Fruit fly (Drosophila melanogaster) whole organism, embryonic: ENCODE data around the gene Mco4.

Experiments used
- Bdp1 ChIP-seq: fragments of 200-800 bp; sonication (Bioruptor generic); optimal IDR thresholded peaks from 3 replicates; lab custom pipeline; 2016; ENCODE audit warnings: missing biosample characterization, missing genetic modification characterization
- Blimp-1 ChIP-seq: fragments of 200-800 bp; sonication (Bioruptor generic); optimal IDR thresholded peaks from 3 replicates; lab custom pipeline; 2018; ENCODE audit warnings: missing biosample characterization, missing genetic modification characterization, mild to moderate bottlenecking, moderate library complexity, missing genetic modification reagents
- CG1024 ChIP-seq: fragments of 200-800 bp; sonication (Bioruptor generic); IDR thresholded peaks from 2 replicates; pipeline ENCODE4 v1.3.6; 2022; ENCODE audit warnings: missing biosample characterization, missing genetic modification characterization
- CG14050 ChIP-seq: fragments of 200-800 bp; sonication (Bioruptor generic); IDR thresholded peaks from 3 replicates; pipeline ENCODE4 v1.3.6; 2022; ENCODE audit warnings: missing biosample characterization, missing genetic modification characterization
- CG14667 ChIP-seq: fragments of 200-800 bp; sonication (Bioruptor generic); IDR thresholded peaks from 2 replicates; pipeline ENCODE4 v1.3.6; 2022; ENCODE audit warnings: missing biosample characterization, missing genetic modification characterization
- CG15011 ChIP-seq: fragments of 200-800 bp; sonication (Bioruptor generic); optimal IDR thresholded peaks from 3 replicates; lab custom pipeline; 2018; ENCODE audit warnings: missing biosample characterization, mild to moderate bottlenecking, missing genetic modification characterization
- CG15601 ChIP-seq: fragments of 200-800 bp; sonication (Bioruptor generic); optimal IDR thresholded peaks from 3 replicates; lab custom pipeline; 2019; ENCODE audit warnings: missing biosample characterization, mild to moderate bottlenecking, missing genetic modification characterization, moderate library complexity
- CG16863 ChIP-seq: fragments of 200-800 bp; sonication (Bioruptor generic); optimal IDR thresholded peaks from 3 replicates; lab custom pipeline; 2016; ENCODE audit warnings: missing biosample characterization, missing genetic modification characterization
- CG1832 ChIP-seq: fragments of 200-800 bp; sonication (Bioruptor generic); optimal IDR thresholded peaks from 2 replicates; lab custom pipeline; 2017; ENCODE audit warnings: missing biosample characterization, mild to moderate bottlenecking, missing genetic modification characterization, inconsistent platforms
- CG31441 ChIP-seq: fragments of 200-800 bp; sonication (Bioruptor generic); IDR thresholded peaks from 2 replicates; pipeline ENCODE4 v1.3.6; 2022; ENCODE audit warnings: missing biosample characterization, missing genetic modification characterization
- CG3838 ChIP-seq: fragments of 200-800 bp; sonication (Bioruptor generic); optimal IDR thresholded peaks from 3 replicates; lab custom pipeline; 2016; ENCODE audit warnings: missing biosample characterization, missing genetic modification characterization
- CG4360 ChIP-seq: fragments of 200-800 bp; sonication (Bioruptor generic); IDR thresholded peaks from 2 replicates; pipeline ENCODE4 v1.3.6; 2022; ENCODE audit warnings: missing biosample characterization, missing genetic modification characterization
- CG4707 ChIP-seq: fragments of 200-800 bp; sonication (Bioruptor generic); optimal IDR thresholded peaks from 2 replicates; lab custom pipeline; 2018; ENCODE audit warnings: missing biosample characterization, mild to moderate bottlenecking, missing genetic modification characterization, moderate library complexity
- CG4854 ChIP-seq: fragments of 200-800 bp; sonication (Bioruptor generic); optimal IDR thresholded peaks from 2 replicates; lab custom pipeline; 2016; ENCODE audit warnings: missing biosample characterization, missing genetic modification characterization, inconsistent platforms
- CG6689 ChIP-seq: fragments of 200-800 bp; sonication (Bioruptor generic); IDR thresholded peaks from 2 replicates; pipeline ENCODE4 v1.3.6; 2022; ENCODE audit warnings: missing biosample characterization, missing genetic modification characterization
- CG9797 ChIP-seq: fragments of 200-800 bp; sonication (Bioruptor generic); optimal IDR thresholded peaks from 3 replicates; lab custom pipeline; 2018; ENCODE audit warnings: missing biosample characterization, mild to moderate bottlenecking, missing genetic modification characterization
- CG9817 ChIP-seq: fragments of 200-800 bp; sonication (Bioruptor generic); optimal IDR thresholded peaks from 2 replicates; lab custom pipeline; 2018; ENCODE audit warnings: missing biosample characterization, mild to moderate bottlenecking, missing genetic modification characterization, moderate library complexity
- Eip74EF ChIP-seq, 2 experiments: fragments of 200-800 bp in 1 of 2; fragments of >200 bp in 1 of 2; sonication (Bioruptor generic) in 1 of 2; optimal IDR thresholded peaks; 2 replicates each; lab custom pipeline; 2017 to 2019; ENCODE audit warnings: missing biosample characterization in 2 of 2, missing genetic modification characterization in 2 of 2, mild to moderate bottlenecking in 1 of 2, moderate library complexity in 1 of 2
- Ets65A ChIP-seq: fragments of 200-800 bp; sonication (Bioruptor generic); peaks from one replicate; lab custom pipeline; 2016; ENCODE audit warnings: missing biosample characterization, missing genetic modification characterization
- Hr78 ChIP-seq, 2 experiments: fragments of 200-800 bp in 1 of 2; fragments of >200 bp in 1 of 2; sonication (Bioruptor generic) in 1 of 2; optimal IDR thresholded peaks; 2 replicates each; lab custom pipeline; 2017 to 2019; ENCODE audit warnings: missing biosample characterization in 2 of 2, missing genetic modification characterization in 2 of 2, mild to moderate bottlenecking in 1 of 2, moderate library complexity in 1 of 2
- TFAM ChIP-seq: fragments of 200-800 bp; sonication (Bioruptor generic); optimal IDR thresholded peaks from 2 replicates; lab custom pipeline; 2017; ENCODE audit warnings: missing biosample characterization, missing genetic modification characterization, inconsistent platforms
- Taf1 ChIP-seq: fragments of 200-800 bp; sonication (Bioruptor generic); IDR thresholded peaks from 2 replicates; pipeline ENCODE4 v1.3.6; 2022; ENCODE audit warnings: missing biosample characterization, missing genetic modification characterization
- abd-A ChIP-seq: fragments of 200-800 bp; sonication (Bioruptor generic); optimal IDR thresholded peaks from 3 replicates; lab custom pipeline; 2019; ENCODE audit warnings: missing biosample characterization, mild to moderate bottlenecking, missing genetic modification characterization, moderate library complexity
- btn ChIP-seq: fragments of 200-800 bp; sonication (Bioruptor generic); optimal IDR thresholded peaks from 2 replicates; lab custom pipeline; 2016; ENCODE audit warnings: missing biosample characterization, missing genetic modification characterization
- cas ChIP-seq: fragments of 200-800 bp; sonication (Bioruptor generic); IDR thresholded peaks from 2 replicates; pipeline ENCODE4 v1.3.6; 2022; ENCODE audit warnings: missing biosample characterization, missing genetic modification characterization
- ci ChIP-seq: fragments of 200-800 bp; sonication (Bioruptor generic); IDR thresholded peaks from 3 replicates; pipeline ENCODE4 v1.3.6; 2022; ENCODE audit warnings: missing biosample characterization, missing genetic modification characterization
- crol ChIP-seq: fragments of 200-800 bp; sonication (Bioruptor generic); IDR thresholded peaks from 2 replicates; pipeline ENCODE4 v1.3.6; 2022; ENCODE audit warnings: missing biosample characterization, missing genetic modification characterization
- dysf ChIP-seq: fragments of 200-800 bp; sonication (Bioruptor generic); IDR thresholded peaks from 3 replicates; pipeline ENCODE4 v1.3.6; 2022; ENCODE audit warnings: missing biosample characterization, missing genetic modification characterization
- ftz-f1 ChIP-seq: fragments of 200-800 bp; sonication (Bioruptor generic); optimal IDR thresholded peaks from 2 replicates; lab custom pipeline; 2016; ENCODE audit warnings: missing biosample characterization, missing genetic modification characterization
- hth ChIP-seq: fragments of >200 bp; optimal IDR thresholded peaks from 2 replicates; lab custom pipeline; 2017; ENCODE audit warnings: inconsistent platforms
- kah ChIP-seq: fragments of 200-800 bp; sonication (Bioruptor generic); optimal IDR thresholded peaks from 2 replicates; lab custom pipeline; 2018; ENCODE audit warnings: missing biosample characterization, mild to moderate bottlenecking, missing genetic modification characterization
- knrl ChIP-seq: fragments of 200-800 bp; sonication (Bioruptor generic); IDR thresholded peaks from 3 replicates; pipeline ENCODE4 v1.3.6; 2022; ENCODE audit warnings: missing biosample characterization, missing genetic modification characterization; ENCODE audit not compliant: partially characterized antibody
- mam ChIP-seq: fragments of 200-800 bp; sonication (Bioruptor generic); optimal IDR thresholded peaks from 3 replicates; lab custom pipeline; 2016; ENCODE audit warnings: missing biosample characterization, missing genetic modification characterization
- sc ChIP-seq, 3 experiments: fragments of >200 bp in 2 of 3; fragments of 200-800 bp in 1 of 3; sonication (Bioruptor generic) in 1 of 3; optimal IDR thresholded peaks; 2 replicates in 2 of 3; 3 replicates in 1 of 3; lab custom pipeline; 2017; ENCODE audit warnings: mild to moderate bottlenecking in 1 of 3, missing biosample characterization in 1 of 3, missing genetic modification characterization in 1 of 3, missing genetic modification reagents in 1 of 3
- sd ChIP-seq: fragments of 200-800 bp; sonication (Bioruptor generic); optimal IDR thresholded peaks from 3 replicates; lab custom pipeline; 2018; ENCODE audit warnings: missing biosample characterization, mild to moderate bottlenecking, missing genetic modification characterization, moderate library complexity
- sens ChIP-seq: fragments of 200-800 bp; sonication (Bioruptor generic); peaks from one replicate; lab custom pipeline; 2016; ENCODE audit warnings: missing biosample characterization, missing genetic modification characterization
- ttk ChIP-seq: fragments of 200-800 bp; sonication (Bioruptor generic); IDR thresholded peaks from 2 replicates; pipeline ENCODE4 v2.1.2; 2022; ENCODE audit warnings: missing biosample characterization, missing genetic modification characterization
- twi ChIP-seq: fragments of 200-800 bp; optimal IDR thresholded peaks from 2 replicates; lab custom pipeline; 2019; ENCODE audit warnings: missing biosample characterization, mild to moderate bottlenecking, missing genetic modification characterization, moderate library complexity
- vvl ChIP-seq: fragments of 200-800 bp; sonication (Bioruptor generic); IDR thresholded peaks from 2 replicates; pipeline ENCODE4 v1.3.6; 2022; ENCODE audit warnings: missing biosample characterization, missing genetic modification characterization
- wdn ChIP-seq: fragments of 200-800 bp; sonication (Bioruptor generic); IDR thresholded peaks from 2 replicates; pipeline ENCODE4 v1.3.6; 2022; ENCODE audit warnings: missing biosample characterization, missing genetic modification characterization

The Mco4 gene

DNA sequence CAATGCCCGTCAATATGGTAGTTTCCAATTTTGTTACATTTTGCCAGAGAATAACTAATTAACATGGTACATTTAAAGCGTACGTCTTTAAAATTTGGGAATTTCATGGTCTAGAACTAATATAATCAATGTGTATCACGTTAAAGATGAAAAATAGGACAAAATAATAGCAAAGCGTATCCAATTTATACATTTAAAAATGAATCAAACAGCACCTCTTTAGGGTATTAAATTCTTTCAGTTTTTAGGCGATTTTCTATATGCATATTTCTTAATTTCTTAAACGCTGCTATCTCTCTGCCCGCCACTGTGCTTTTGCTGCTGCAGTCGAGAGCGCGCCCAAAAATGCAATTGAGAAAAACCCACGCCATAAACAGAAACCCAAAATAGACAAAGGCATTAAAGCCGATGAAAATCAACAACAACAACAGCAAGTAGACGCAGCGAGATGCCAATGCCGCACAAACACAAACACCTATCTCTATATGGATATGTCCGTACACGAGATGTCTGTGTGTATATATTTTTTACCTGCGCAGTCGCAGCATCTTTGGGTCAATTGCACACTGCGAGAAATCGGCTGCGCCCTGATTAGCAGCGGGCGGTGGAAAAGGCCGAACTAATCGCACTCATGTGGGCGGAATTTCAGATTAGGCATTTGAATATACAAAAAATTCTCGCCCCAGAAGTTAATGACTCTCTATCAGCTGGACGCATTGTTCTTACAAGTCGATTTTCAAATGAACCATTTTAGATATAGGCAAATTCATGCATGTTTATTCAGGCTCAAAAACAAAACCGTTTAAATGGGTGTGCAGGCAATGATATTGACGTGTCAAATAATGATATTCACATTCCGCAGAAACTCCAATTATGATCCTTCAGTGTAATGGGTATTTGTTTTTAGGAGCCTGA is 26.6 kb downstream of the Mco4 start (continued):
- TF ChIP-seq dysf (GFP tag; lab: Robert Waterston, UW) (no peak; the same call in 2 of the 3 replicates), CG9817 (tag; lab: Kevin White, UChicago) (no peak), CG16863 (GFP tag; lab: Kevin White, UChicago) (peak; percentile 40), Hr78 (GFP tag; optimal IDR thresholded peaks at IDR 0.05; lab: Kevin White, UChicago) (peak in 1 of 2 experiments; percentile 30), Taf1 (no peak), sc (optimal IDR thresholded peaks at IDR 0.05; lab: Kevin White, UChicago) (no peak), sc (GFP tag; optimal IDR thresholded peaks at IDR 0.05; lab: Kevin White, UChicago) (peak; percentile 74), crol (GFP tag; lab: Robert Waterston, UW) (no peak), CG15601 (tag; lab: Kevin White, UChicago) (peak; percentile 77), knrl (GFP tag; lab: Robert Waterston, UW) (no peak), CG14667 (no peak), ttk (GFP tag; lab: Robert Waterston, UW) (0 out of 2 replicates have a peak, but pooled peaks have one; percentile 9), vvl (GFP tag; lab: Robert Waterston, UW) (no peak; the same call in 1 of the 2 replicates), TFAM (GFP tag; lab: Kevin White, UChicago) (peak; percentile 10), CG4707 (GFP tag; lab: Kevin White, UChicago) (no peak), CG14050 (GFP tag; lab: Robert Waterston, UW) (no peak), CG6689 (GFP tag; lab: Robert Waterston, UW) (peak; percentile 41), ftz-f1 (GFP tag; lab: Kevin White, UChicago) (no peak), Bdp1 (no peak), CG4360 (GFP tag; lab: Robert Waterston, UW) (peak; percentile 96), CG1024 (peak; percentile 34; the same call in 1 of the 2 replicates), Eip74EF (GFP tag; optimal IDR thresholded peaks at IDR 0.05; lab: Kevin White, UChicago) (peak in 1 of 2 experiments; percentile 71), CG31441 (GFP tag; lab: Robert Waterston, UW) (peak; percentile 84), twi (tag; lab: Kevin White, UChicago) (peak; percentile 69), CG4854 (GFP tag; lab: Kevin White, UChicago) (no peak), abd-A (tag; lab: Kevin White, UChicago) (peak; percentile 25)

DNA sequence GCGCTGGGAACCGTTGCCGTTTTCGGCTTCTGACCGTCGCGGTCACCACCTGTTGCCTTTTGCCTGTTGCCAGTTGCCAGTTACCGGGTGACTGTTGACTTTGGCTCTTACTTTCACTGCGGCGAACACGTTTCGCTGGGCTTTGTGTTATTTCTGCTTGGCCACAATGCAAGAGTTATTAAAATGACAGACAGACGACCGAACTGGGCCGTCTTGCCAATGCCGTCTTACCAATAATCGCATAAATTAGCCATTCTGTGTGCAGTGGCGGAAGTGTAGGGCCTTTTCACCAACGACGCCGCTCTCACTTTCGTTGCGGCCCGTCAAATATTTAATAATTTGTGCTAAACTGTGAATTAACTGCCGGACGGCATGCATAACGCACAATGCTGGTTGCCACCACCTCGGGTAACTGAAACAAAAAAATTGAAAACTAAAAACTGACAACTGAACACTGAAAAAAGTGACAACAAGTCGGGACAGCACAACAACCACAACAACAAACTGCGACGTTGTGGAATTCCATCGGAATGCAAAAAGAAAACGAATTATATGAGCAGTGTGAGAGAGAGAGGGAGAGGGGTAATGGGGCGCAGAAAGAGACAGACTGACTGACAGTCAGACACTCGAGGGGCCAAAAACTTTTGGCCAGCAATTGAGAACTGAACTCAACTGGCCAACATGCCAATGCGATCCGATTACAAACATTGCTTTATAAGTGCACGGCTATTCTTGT is 27.5 kb downstream of the Mco4 start:
- peak; percentile 60 for TF ChIP-seq Ets65A (GFP tag; lab: Kevin White, UChicago)
- TF ChIP-seq CG15011 (GFP tag; lab: Kevin White, UChicago) = no peak
- 0 out of 3 replicates have a peak, but pooled peaks have one; percentile 39 for TF ChIP-seq ci (GFP tag; lab: Robert Waterston, UW)
- peak; percentile 42 for TF ChIP-seq CG1832 (GFP tag; lab: Kevin White, UChicago)
- TF ChIP-seq kah (GFP tag; lab: Kevin White, UChicago) = peak; percentile 30
- no peak for TF ChIP-seq cas (GFP tag; lab: Robert Waterston, UW)
- TF ChIP-seq hth (lab: Kevin White, UChicago) = no peak
- no peak for TF ChIP-seq CG3838 (GFP tag; lab: Kevin White, UChicago)
- TF ChIP-seq crol (GFP tag; lab: Robert Waterston, UW) = peak; percentile 24; the same call in 1 of the 2 replicates
- TF ChIP-seq btn (GFP tag; lab: Kevin White, UChicago) = no peak
- peak; percentile 8 for TF ChIP-seq sens (GFP tag; lab: Kevin White, UChicago)
- TF ChIP-seq mam = no peak
- TF ChIP-seq sd (tag; lab: Kevin White, UChicago) = peak; percentile 94
- no peak for TF ChIP-seq wdn (GFP tag; lab: Robert Waterston, UW)
- no peak for TF ChIP-seq CG9797 (GFP tag; lab: Kevin White, UChicago)
- TF ChIP-seq CG4360 (GFP tag; lab: Robert Waterston, UW) = peak; percentile 71; the same call in 1 of the 2 replicates
- TF ChIP-seq Blimp-1 (GFP tag; lab: Kevin White, UChicago) = peak; percentile 78
